Fruit fly (Drosophila melanogaster): ENCODE results near the gene Pdp.

Gene Pdp

dm6 chrX:7734131-7734930 lies at the start of gene Pdp, which contains the start of gene Rab39 (continued):
- TF ChIP-seq CG8281 (tag; optimal IDR thresholded peaks at IDR 0.05) (peak; percentile 36), C15 (GFP tag; IDR thresholded peaks at IDR 0.05) (0 out of 3 replicates have a peak, but pooled peaks have one; percentile 57), Taf1 (GFP tag; IDR thresholded peaks at IDR 0.05) (peak; percentile 34; the same call in 1 of the 2 replicates), btn (GFP tag; optimal IDR thresholded peaks at IDR 0.05) (no peak), mam (GFP tag; optimal IDR thresholded peaks at IDR 0.05) (peak; percentile 85), Mrtf (GFP tag; IDR thresholded peaks at IDR 0.05) (0 out of 3 replicates have a peak, but pooled peaks have one; percentile 60), MESR4 (GFP tag; optimal IDR thresholded peaks at IDR 0.05) (peak; percentile 73), CG10462 (GFP tag; optimal IDR thresholded peaks at IDR 0.05) (peak; percentile 71), CG15479 (GFP tag; optimal IDR thresholded peaks at IDR 0.05) (no peak), bsh (GFP tag; optimal IDR thresholded peaks at IDR 0.05) (peak in 1 of 2 experiments; percentile 65), CG13424 (tag; optimal IDR thresholded peaks at IDR 0.05) (peak; percentile 86), slbo (GFP tag; IDR thresholded peaks at IDR 0.05) (peak; percentile 86), wek (GFP tag; optimal IDR thresholded peaks at IDR 0.05) (no peak), gsb-n (tag; optimal IDR thresholded peaks at IDR 0.05) (no peak), usp (GFP tag; optimal IDR thresholded peaks at IDR 0.05) (no peak), CG12769 (tag; optimal IDR thresholded peaks at IDR 0.05) (no peak), CG2875 (GFP tag; optimal IDR thresholded peaks at IDR 0.05) (peak; percentile 28), CG13775 (GFP tag; optimal IDR thresholded peaks at IDR 0.05) (peak; percentile 86), Oli (tag; optimal IDR thresholded peaks at IDR 0.05) (peak; percentile 63), gsb (GFP tag; IDR thresholded peaks at IDR 0.05) (peak; percentile 7; the same call in 1 of the 2 replicates), Optix (GFP tag; IDR thresholded peaks at IDR 0.05) (peak; percentile 35; the same call in 1 of the 3 replicates), Blimp-1 (GFP tag; optimal IDR thresholded peaks at IDR 0.05) (peak; percentile 62), kah (GFP tag; optimal IDR thresholded peaks at IDR 0.05) (peak; percentile 16), CG12155 (GFP tag; optimal IDR thresholded peaks at IDR 0.05) (peak; percentile 95), HLH54F (GFP tag; optimal IDR thresholded peaks at IDR 0.05) (peak; percentile 77), sqz (GFP tag; optimal IDR thresholded peaks at IDR 0.05) (peak; percentile 70), CG8359 (GFP tag; optimal IDR thresholded peaks at IDR 0.05; ENCODE audit: borderline replicate concordance) (no peak), bowl (GFP tag; IDR thresholded peaks at IDR 0.05) (no peak), hth (optimal IDR thresholded peaks at IDR 0.05) (no peak), CG31365 (tag; optimal IDR thresholded peaks at IDR 0.05) (no peak), mld (GFP tag; IDR thresholded peaks at IDR 0.05; ENCODE audit: partially characterized antibody) (peak; percentile 80), lmd (GFP tag; IDR thresholded peaks at IDR 0.05) (peak; percentile 75), CG2202 (tag; optimal IDR thresholded peaks at IDR 0.05) (peak; percentile 15), trh (GFP tag; optimal IDR thresholded peaks at IDR 0.05) (peak; percentile 61), tin (GFP tag; optimal IDR thresholded peaks at IDR 0.05) (peak; percentile 77), CG6791 (GFP tag; IDR thresholded peaks at IDR 0.05; ENCODE audit: partially characterized antibody) (peak; percentile 85; the same call in 1 of the 3 replicates), CG34224 (GFP tag; IDR thresholded peaks at IDR 0.05; ENCODE audit: partially characterized antibody) (peak; percentile 92), bcd (GFP tag; optimal IDR thresholded peaks at IDR 0.05) (peak; percentile 64), tio (GFP tag; optimal IDR thresholded peaks at IDR 0.05) (no peak), gem (tag; optimal IDR thresholded peaks at IDR 0.05) (peak; percentile 83), CG7963 (GFP tag; IDR thresholded peaks at IDR 0.05; ENCODE audit: partially characterized antibody) (peak; percentile 76), ci (GFP tag; IDR thresholded peaks at IDR 0.05) (peak; percentile 76), danr (GFP tag; IDR thresholded peaks at IDR 0.05) (peak; percentile 73), H2.0 (GFP tag; IDR thresholded peaks at IDR 0.05) (peak; percentile 58), CG17802 (tag; optimal IDR thresholded peaks at IDR 0.05) (peak; percentile 23), CG31441 (GFP tag; IDR thresholded peaks at IDR 0.05) (peak; percentile 72), CG9437 (GFP tag; optimal IDR thresholded peaks at IDR 0.05) (peak; percentile 89), sisA (GFP tag; IDR thresholded peaks at IDR 0.05) (peak; percentile 83)
